Fruit fly (Drosophila melanogaster): Measurements from ENCODE around the gene Rab1.

The Rab1 gene

dm6 chr3R:21268873-21269272 is at the start of gene Rab1 (continued):
- TF ChIP-seq croc (GFP tag; conservative IDR thresholded peaks at IDR 0.05) (no peak), chm (GFP tag; IDR thresholded peaks at IDR 0.05) (no peak), pita (GFP tag; optimal IDR thresholded peaks at IDR 0.05) (no peak), bab2 (GFP tag; optimal IDR thresholded peaks at IDR 0.05) (peak; percentile 12), cwo (GFP tag; optimal IDR thresholded peaks at IDR 0.05) (no peak), Bdp1 (GFP tag; optimal IDR thresholded peaks at IDR 0.05) (peak; percentile 36), stc (GFP tag; IDR thresholded peaks at IDR 0.05) (no peak), Xbp1 (GFP tag; optimal IDR thresholded peaks at IDR 0.05) (peak; percentile 58), CG7357 (GFP tag; IDR thresholded peaks at IDR 0.05) (no peak), wor (GFP tag; IDR thresholded peaks at IDR 0.05) (no peak), Sry-β (GFP tag; optimal IDR thresholded peaks at IDR 0.05) (peak; percentile 23), CG9609 (GFP tag; optimal IDR thresholded peaks at IDR 0.05) (peak; percentile 40), sc (optimal IDR thresholded peaks at IDR 0.05) (no peak), sc (GFP tag; optimal IDR thresholded peaks at IDR 0.05) (no peak), Hand (GFP tag; optimal IDR thresholded peaks at IDR 0.05) (no peak), Elba2 (GFP tag; optimal IDR thresholded peaks at IDR 0.05) (no peak), Sry-δ (GFP tag; optimal IDR thresholded peaks at IDR 0.05) (peak; percentile 46), ATbp (GFP tag; optimal IDR thresholded peaks at IDR 0.05) (no peak), CG6765 (GFP tag; optimal IDR thresholded peaks at IDR 0.05) (peak; percentile 6), CG17361 (GFP tag; IDR thresholded peaks at IDR 0.05) (peak; percentile 12; the same call in 1 of the 3 replicates), CG10959 (GFP tag; IDR thresholded peaks at IDR 0.05) (0 out of 2 replicates have a peak, but pooled peaks have one; percentile 8), inv (GFP tag; IDR thresholded peaks at IDR 0.05; ENCODE audit: partially characterized antibody) (no peak), disco-r (GFP tag; optimal IDR thresholded peaks at IDR 0.05) (no peak), D19A (tag; optimal IDR thresholded peaks at IDR 0.05) (no peak), Nf-YA (GFP tag; IDR thresholded peaks at IDR 0.05) (no peak), CG4707 (GFP tag; optimal IDR thresholded peaks at IDR 0.05) (no peak), fd3F (GFP tag; optimal IDR thresholded peaks at IDR 0.05) (peak; percentile 4), CG9817 (tag; optimal IDR thresholded peaks at IDR 0.05) (peak; percentile 31), zfh2 (GFP tag; optimal IDR thresholded peaks at IDR 0.05) (peak; percentile 59), CG10543 (GFP tag; optimal IDR thresholded peaks at IDR 0.05) (peak; percentile 67), kay (GFP tag; optimal IDR thresholded peaks at IDR 0.05) (peak; percentile 24), CG10565 (GFP tag; optimal IDR thresholded peaks at IDR 0.05) (no peak), Scr (GFP tag; IDR thresholded peaks at IDR 0.05; ENCODE audit: partially characterized antibody) (no peak), CG2129 (GFP tag; IDR thresholded peaks at IDR 0.05; ENCODE audit: partially characterized antibody) (no peak), luna (GFP tag; optimal IDR thresholded peaks at IDR 0.05) (no peak), cg (GFP tag; optimal IDR thresholded peaks at IDR 0.05) (no peak), Med (GFP tag) (peak; percentile 92), CG13424 (tag; optimal IDR thresholded peaks at IDR 0.05) (peak; percentile 26), jing (GFP tag; optimal IDR thresholded peaks at IDR 0.05) (no peak), CG13287 (GFP tag; IDR thresholded peaks at IDR 0.05; ENCODE audit: partially characterized antibody) (peak; percentile 31), CG12155 (GFP tag; optimal IDR thresholded peaks at IDR 0.05) (peak; percentile 23), CG17328 (GFP tag; IDR thresholded peaks at IDR 0.05) (peak; percentile 34; the same call in 1 of the 2 replicates), Taf1 (GFP tag; IDR thresholded peaks at IDR 0.05) (no peak), fd64A (GFP tag; optimal IDR thresholded peaks at IDR 0.05) (no peak), gcm (GFP tag; optimal IDR thresholded peaks at IDR 0.05) (no peak), tio (GFP tag; optimal IDR thresholded peaks at IDR 0.05) (no peak), sd (tag; optimal IDR thresholded peaks at IDR 0.05) (peak; percentile 12), CG10979 (tag; optimal IDR thresholded peaks at IDR 0.05) (peak; percentile 24), Ravus (GFP tag; IDR thresholded peaks at IDR 0.05) (no peak), maf-S (GFP tag; optimal IDR thresholded peaks at IDR 0.05) (peak; percentile 22), eve (GFP tag; optimal IDR thresholded peaks at IDR 0.05) (no peak)

Data from whole organism, embryonic.